Worm (Caenorhabditis elegans): Measurements from ENCODE around the gene irld-49.

DNA sequence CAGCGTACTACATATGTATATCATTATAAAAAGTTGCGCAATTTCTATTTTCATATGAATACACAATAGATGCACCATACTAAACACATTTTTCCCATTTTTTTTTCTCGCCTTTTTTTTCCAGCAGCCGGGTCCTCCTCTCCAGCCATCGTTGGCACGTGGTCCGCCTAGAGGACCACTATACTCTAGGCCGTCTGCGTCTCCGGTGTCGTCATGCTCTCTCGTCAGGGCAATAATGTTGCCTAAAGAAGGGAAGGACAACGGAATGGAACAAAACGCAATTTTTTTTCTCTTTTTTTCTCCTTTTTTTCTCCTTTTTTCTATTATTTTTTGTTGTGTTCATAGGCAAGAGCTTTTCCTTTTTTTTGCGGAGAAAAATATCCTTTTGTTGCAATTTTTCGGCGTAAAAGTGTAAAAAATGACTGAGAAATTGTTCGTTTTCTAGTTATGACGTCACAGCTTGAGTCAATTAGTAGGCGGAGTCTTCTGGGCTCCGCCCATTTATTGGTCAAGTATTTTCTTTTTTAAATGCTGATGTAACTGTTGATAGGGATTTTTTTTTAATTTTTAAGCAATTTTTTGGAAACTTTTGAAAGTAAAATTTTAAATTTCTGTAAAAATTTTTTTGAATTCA lies 18.7 kb downstream of the irld-49 start:
- no peak for TF ChIP-seq ztf-4 (tag; optimal IDR thresholded peaks at IDR 0.05)
- TF ChIP-seq sem-4 (tag; optimal IDR thresholded peaks at IDR 0.05) = no peak
- no peak for TF ChIP-seq unc-62 (GFP tag; optimal IDR thresholded peaks at IDR 0.05)
- no peak for TF ChIP-seq ama-1 (optimal IDR thresholded peaks at IDR 0.05)
- TF ChIP-seq R02D3.7 (tag; optimal IDR thresholded peaks at IDR 0.05) = no peak
- no peak for TF ChIP-seq egl-27 (tag; optimal IDR thresholded peaks at IDR 0.05)
- TF ChIP-seq nhr-237 (tag; optimal IDR thresholded peaks at IDR 0.05) = no peak
- no peak for TF ChIP-seq snpc-4 (tag; optimal IDR thresholded peaks at IDR 0.05)
- no peak for TF ChIP-seq aly-2 (tag; optimal IDR thresholded peaks at IDR 0.05)
- no peak for TF ChIP-seq lsy-2 (tag; optimal IDR thresholded peaks at IDR 0.05)
